Fruit fly (Drosophila melanogaster) whole organism, embryonic: ENCODE measurements around the gene CG17652.

Experiments used
- CG10979 ChIP-seq: fragments of 200-800 bp; sonication (Bioruptor generic); optimal IDR thresholded peaks from 2 replicates; lab custom pipeline; 2018; ENCODE audit warnings: missing biosample characterization, mild to moderate bottlenecking, missing genetic modification characterization, moderate library complexity
- CG12942 ChIP-seq: fragments of 200-800 bp; sonication (Bioruptor generic); optimal IDR thresholded peaks from 3 replicates; lab custom pipeline; 2016; ENCODE audit warnings: missing biosample characterization, missing genetic modification characterization
- CG13123 ChIP-seq: fragments of 200-800 bp; sonication (Bioruptor generic); optimal IDR thresholded peaks from 2 replicates; lab custom pipeline; 2016; ENCODE audit warnings: missing biosample characterization, missing genetic modification characterization
- CG13775 ChIP-seq: fragments of 200-800 bp; sonication (Bioruptor generic); optimal IDR thresholded peaks from 3 replicates; lab custom pipeline; 2017; ENCODE audit warnings: missing biosample characterization, mild to moderate bottlenecking, missing genetic modification characterization
- CG14710 ChIP-seq: fragments of 200-800 bp; sonication (Bioruptor generic); optimal IDR thresholded peaks from 3 replicates; lab custom pipeline; 2019; ENCODE audit warnings: missing biosample characterization, mild to moderate bottlenecking, missing genetic modification characterization, moderate library complexity
- CG17186 ChIP-seq: fragments of 200-800 bp; sonication (Bioruptor generic); optimal IDR thresholded peaks from 3 replicates; lab custom pipeline; 2017; ENCODE audit warnings: missing biosample characterization, missing genetic modification reagents, missing genetic modification characterization
- CG18619 ChIP-seq: fragments of 200-800 bp; sonication (Bioruptor generic); optimal IDR thresholded peaks from 3 replicates; lab custom pipeline; 2017; ENCODE audit warnings: missing biosample characterization, mild to moderate bottlenecking, missing genetic modification characterization
- CG30431 ChIP-seq: fragments of 200-800 bp; sonication (Bioruptor generic); optimal IDR thresholded peaks from 2 replicates; lab custom pipeline; 2017; ENCODE audit warnings: missing biosample characterization, missing genetic modification characterization
- CG3407 ChIP-seq: fragments of 200-800 bp; sonication (Bioruptor generic); optimal IDR thresholded peaks from 2 replicates; lab custom pipeline; 2018; ENCODE audit warnings: missing biosample characterization, mild to moderate bottlenecking, missing genetic modification characterization
- CG34422 ChIP-seq: fragments of 200-800 bp; sonication (Bioruptor generic); IDR thresholded peaks from 3 replicates; pipeline ENCODE4 v1.3.6; 2022; ENCODE audit warnings: missing biosample characterization, missing genetic modification characterization
- CG42726 ChIP-seq: fragments of 200-800 bp; sonication (Bioruptor generic); IDR thresholded peaks from 2 replicates; pipeline ENCODE4 v1.3.6; 2022; ENCODE audit warnings: missing biosample characterization, missing genetic modification characterization; ENCODE audit not compliant: partially characterized antibody
- CG6272 ChIP-seq: fragments of 200-800 bp; sonication (Bioruptor generic); IDR thresholded peaks from 2 replicates; pipeline ENCODE4 v1.3.6; 2022; ENCODE audit warnings: missing biosample characterization, missing genetic modification characterization
- CG6689 ChIP-seq: fragments of 200-800 bp; sonication (Bioruptor generic); IDR thresholded peaks from 2 replicates; pipeline ENCODE4 v1.3.6; 2022; ENCODE audit warnings: missing biosample characterization, missing genetic modification characterization
- CG6765 ChIP-seq: fragments of 200-800 bp; sonication (Bioruptor generic); optimal IDR thresholded peaks from 3 replicates; lab custom pipeline; 2017; ENCODE audit warnings: missing biosample characterization, mild to moderate bottlenecking, missing genetic modification characterization
- CG7839 ChIP-seq: fragments of 200-800 bp; sonication (Bioruptor generic); optimal IDR thresholded peaks from 3 replicates; lab custom pipeline; 2018; ENCODE audit warnings: missing biosample characterization, mild to moderate bottlenecking, missing genetic modification characterization, moderate library complexity
- CG8281 ChIP-seq: fragments of 200-800 bp; sonication (Bioruptor generic); optimal IDR thresholded peaks from 2 replicates; lab custom pipeline; 2018; ENCODE audit warnings: missing biosample characterization, mild to moderate bottlenecking, missing genetic modification characterization, moderate library complexity
- CG8478 ChIP-seq: fragments of >200 bp; optimal IDR thresholded peaks from 2 replicates; lab custom pipeline; 2018
- CG8765 ChIP-seq: fragments of 200-800 bp; sonication (Bioruptor generic); IDR thresholded peaks from 2 replicates; pipeline ENCODE4 v1.3.6; 2022; ENCODE audit warnings: missing biosample characterization, missing genetic modification characterization
- Dp ChIP-seq: fragments of 200-800 bp; sonication (Bioruptor generic); optimal IDR thresholded peaks from 2 replicates; lab custom pipeline; 2018; ENCODE audit warnings: missing biosample characterization, mild to moderate bottlenecking, missing genetic modification characterization, moderate library complexity
- Fer2 ChIP-seq: fragments of 200-800 bp; sonication (Bioruptor generic); optimal IDR thresholded peaks from 2 replicates; lab custom pipeline; 2018; ENCODE audit warnings: missing biosample characterization, mild to moderate bottlenecking, missing genetic modification characterization, moderate library complexity
- HHEX ChIP-seq: fragments of 200-800 bp; sonication (Bioruptor generic); optimal IDR thresholded peaks from 3 replicates; lab custom pipeline; 2017; ENCODE audit warnings: missing biosample characterization, mild to moderate bottlenecking, missing genetic modification characterization, missing genetic modification reagents
- Hr39 ChIP-seq: fragments of >200 bp; optimal IDR thresholded peaks from 2 replicates; lab custom pipeline; 2017
- Jarid2 ChIP-seq: fragments of 200-800 bp; sonication (Bioruptor generic); optimal IDR thresholded peaks from 3 replicates; lab custom pipeline; 2017; ENCODE audit warnings: mild to moderate bottlenecking, missing biosample characterization, missing genetic modification reagents, missing genetic modification characterization
- Med ChIP-seq: fragments of 200-800 bp; sonication (Bioruptor generic); peaks from one replicate; lab custom pipeline; 2016; ENCODE audit warnings: missing biosample characterization, missing genetic modification characterization, mild to moderate bottlenecking, inconsistent platforms, moderate library complexity
- NC2β ChIP-seq: fragments of 200-800 bp; sonication (Bioruptor generic); optimal IDR thresholded peaks from 2 replicates; lab custom pipeline; 2016; ENCODE audit warnings: missing biosample characterization, missing genetic modification characterization
- Spps ChIP-seq: fragments of 200-800 bp; sonication (Bioruptor generic); optimal IDR thresholded peaks from 2 replicates; lab custom pipeline; 2018; ENCODE audit warnings: missing biosample characterization, mild to moderate bottlenecking, missing genetic modification characterization
- Sry-β ChIP-seq: fragments of 200-800 bp; sonication (Bioruptor generic); optimal IDR thresholded peaks from 2 replicates; lab custom pipeline; 2018; ENCODE audit warnings: missing biosample characterization, mild to moderate bottlenecking, missing genetic modification characterization, moderate library complexity
- Xbp1 ChIP-seq: fragments of 200-800 bp; sonication (Bioruptor generic); optimal IDR thresholded peaks from 3 replicates; lab custom pipeline; 2016; ENCODE audit warnings: missing biosample characterization, mild to moderate bottlenecking, missing genetic modification characterization
- YL-1 ChIP-seq: fragments of 200-800 bp; sonication (Bioruptor generic); optimal IDR thresholded peaks from 3 replicates; lab custom pipeline; 2017; ENCODE audit warnings: missing biosample characterization, mild to moderate bottlenecking, missing genetic modification characterization
- az2 ChIP-seq: fragments of 200-800 bp; sonication (Bioruptor generic); optimal IDR thresholded peaks from 3 replicates; lab custom pipeline; 2016; ENCODE audit warnings: missing biosample characterization, missing genetic modification characterization
- ci ChIP-seq: fragments of 200-800 bp; sonication (Bioruptor generic); IDR thresholded peaks from 3 replicates; pipeline ENCODE4 v1.3.6; 2022; ENCODE audit warnings: missing biosample characterization, missing genetic modification characterization
- corto ChIP-seq: fragments of 200-800 bp; sonication (Bioruptor generic); optimal IDR thresholded peaks from 2 replicates; lab custom pipeline; 2016; ENCODE audit warnings: missing biosample characterization, mild to moderate bottlenecking, missing genetic modification characterization, moderate library complexity
- danr ChIP-seq: fragments of 200-800 bp; sonication (Bioruptor generic); IDR thresholded peaks from 2 replicates; pipeline ENCODE4 v1.3.6; 2022; ENCODE audit warnings: missing biosample characterization, missing genetic modification characterization
- dm ChIP-seq: fragments of 200-800 bp; sonication (Bioruptor generic); optimal IDR thresholded peaks from 3 replicates; lab custom pipeline; 2016; ENCODE audit warnings: missing biosample characterization, missing genetic modification characterization
- dpn ChIP-seq, 2 experiments: fragments of 200-800 bp; sonication (Bioruptor generic); optimal IDR thresholded peaks; 3 replicates each; lab custom pipeline; 2016; ENCODE audit warnings: missing biosample characterization in 2 of 2, missing genetic modification characterization in 2 of 2
- dysf ChIP-seq: fragments of 200-800 bp; sonication (Bioruptor generic); IDR thresholded peaks from 3 replicates; pipeline ENCODE4 v1.3.6; 2022; ENCODE audit warnings: missing biosample characterization, missing genetic modification characterization
- ewg ChIP-seq: fragments of 200-800 bp; sonication (Bioruptor generic); optimal IDR thresholded peaks from 3 replicates; lab custom pipeline; 2017; ENCODE audit warnings: mild to moderate bottlenecking, missing biosample characterization, missing genetic modification reagents, missing genetic modification characterization
- fu2 ChIP-seq: fragments of 200-800 bp; sonication (Bioruptor generic); optimal IDR thresholded peaks from 2 replicates; lab custom pipeline; 2016; ENCODE audit warnings: missing biosample characterization, missing genetic modification characterization
- gcm ChIP-seq: fragments of 200-800 bp; sonication (Bioruptor generic); optimal IDR thresholded peaks from 2 replicates; lab custom pipeline; 2019; ENCODE audit warnings: missing biosample characterization, mild to moderate bottlenecking, missing genetic modification characterization, moderate library complexity
- gsb ChIP-seq: fragments of 200-800 bp; sonication (Bioruptor generic); IDR thresholded peaks from 2 replicates; pipeline ENCODE4 v1.3.6; 2022; ENCODE audit warnings: missing biosample characterization, missing genetic modification characterization
- gt ChIP-seq: fragments of 200-800 bp; sonication (Bioruptor generic); IDR thresholded peaks from 2 replicates; pipeline ENCODE4 v1.3.6; 2022; ENCODE audit warnings: missing biosample characterization, missing genetic modification characterization
- h ChIP-seq: fragments of >200 bp; optimal IDR thresholded peaks from 2 replicates; lab custom pipeline; 2017
- lilli ChIP-seq: fragments of 200-800 bp; sonication (Bioruptor generic); optimal IDR thresholded peaks from 3 replicates; lab custom pipeline; 2016; ENCODE audit warnings: missing biosample characterization, missing genetic modification characterization
- nerfin-2 ChIP-seq: fragments of 200-800 bp; sonication (Bioruptor generic); IDR thresholded peaks from 2 replicates; pipeline ENCODE4 v1.3.6; 2022; ENCODE audit warnings: missing biosample characterization, missing genetic modification characterization; ENCODE audit not compliant: partially characterized antibody
- org-1 ChIP-seq: fragments of 200-800 bp; sonication (Bioruptor generic); optimal IDR thresholded peaks from 2 replicates; lab custom pipeline; 2017; ENCODE audit warnings: missing biosample characterization, missing genetic modification characterization
- pum ChIP-seq: fragments of 200-800 bp; sonication (Bioruptor generic); optimal IDR thresholded peaks from 2 replicates; lab custom pipeline; 2016; ENCODE audit warnings: missing biosample characterization, missing genetic modification characterization
- shn ChIP-seq: fragments of 200-800 bp; sonication (Bioruptor generic); optimal IDR thresholded peaks from 3 replicates; lab custom pipeline; 2016; ENCODE audit warnings: missing biosample characterization, missing genetic modification characterization
- sqz ChIP-seq: fragments of 200-800 bp; sonication (Bioruptor generic); optimal IDR thresholded peaks from 3 replicates; lab custom pipeline; 2018; ENCODE audit warnings: missing biosample characterization, mild to moderate bottlenecking, missing genetic modification characterization
- tll ChIP-seq, 2 experiments: fragments of 200-800 bp in 1 of 2; fragments of >200 bp in 1 of 2; sonication (Bioruptor generic) in 1 of 2; optimal IDR thresholded peaks; 2 replicates each; lab custom pipeline; 2017 to 2019; ENCODE audit warnings: missing biosample characterization in 2 of 2, missing genetic modification characterization in 2 of 2, mild to moderate bottlenecking in 1 of 2, moderate library complexity in 1 of 2
- tna ChIP-seq: fragments of 200-800 bp; sonication (Bioruptor generic); IDR thresholded peaks from 2 replicates; pipeline ENCODE4 v1.3.6; 2022; ENCODE audit warnings: missing biosample characterization, missing genetic modification characterization; ENCODE audit not compliant: partially characterized antibody
- trem ChIP-seq: fragments of 200-800 bp; optimal IDR thresholded peaks from 3 replicates; lab custom pipeline; 2019; ENCODE audit warnings: missing biosample characterization, mild to moderate bottlenecking, missing genetic modification characterization, moderate library complexity
- wek ChIP-seq: fragments of 200-800 bp; sonication (Bioruptor generic); optimal IDR thresholded peaks from 3 replicates; lab custom pipeline; 2018; ENCODE audit warnings: missing biosample characterization, mild to moderate bottlenecking, missing genetic modification characterization, moderate library complexity
- yki ChIP-seq: fragments of >200 bp; optimal IDR thresholded peaks from 3 replicates; lab custom pipeline; 2018

The CG17652 gene

dm6 chr2L:1728620-1728944 lies 3.6 kb downstream of the CG17652 start, which contains the start of gene Rrp40:
TSS of gene Rrp40 (plus strand) at chr2L:1728732.
- TF ChIP-seq Jarid2 (no peak), danr (GFP tag; lab: Robert Waterston, UW) (no peak), tna (GFP tag; lab: Robert Waterston, UW) (no peak), CG12942 (no peak), Xbp1 (GFP tag; lab: Kevin White, UChicago) (no peak), CG7839 (tag; lab: Kevin White, UChicago) (no peak), trem (peak; percentile 14), gcm (no peak), CG3407 (GFP tag; lab: Kevin White, UChicago) (no peak), yki (lab: Kevin White, UChicago) (no peak), CG17186 (peak; percentile 38), shn (no peak), CG18619 (GFP tag; lab: Kevin White, UChicago) (no peak), CG34422 (GFP tag; lab: Robert Waterston, UW) (peak; percentile 38; the same call in 1 of the 3 replicates), HHEX (GFP tag; lab: Kevin White, UChicago) (no peak), Spps (tag; lab: Kevin White, UChicago) (no peak), CG6765 (GFP tag; lab: Kevin White, UChicago) (no peak), dysf (no peak), CG14710 (tag; lab: Kevin White, UChicago) (peak; percentile 4), CG8281 (tag; lab: Kevin White, UChicago) (no peak), YL-1 (GFP tag; lab: Kevin White, UChicago) (no peak), Fer2 (tag; lab: Kevin White, UChicago) (no peak), Med (GFP tag; lab: Kevin White, UChicago) (peak; percentile 80), fu2 (GFP tag; lab: Kevin White, UChicago) (no peak), org-1 (GFP tag; lab: Kevin White, UChicago) (no peak), CG30431 (no peak), CG8478 (lab: Kevin White, UChicago) (no peak), CG42726 (no peak), corto (GFP tag; lab: Kevin White, UChicago) (no peak), nerfin-2 (GFP tag; lab: Robert Waterston, UW) (no peak), lilli (GFP tag; lab: Kevin White, UChicago) (no peak), NC2β (GFP tag; lab: Kevin White, UChicago) (no peak), sqz (GFP tag; lab: Kevin White, UChicago) (no peak), Hr39 (lab: Kevin White, UChicago) (no peak), Sry-β (GFP tag; lab: Kevin White, UChicago) (no peak), CG13123 (GFP tag; lab: Kevin White, UChicago) (no peak), az2 (no peak), wek (no peak), gt (no peak), pum (GFP tag; lab: Kevin White, UChicago) (no peak), h (lab: Kevin White, UChicago) (no peak), CG8765 (GFP tag; lab: Robert Waterston, UW) (no peak), dm (peak; percentile 66), CG13775 (GFP tag; lab: Kevin White, UChicago) (no peak), CG6689 (GFP tag; lab: Robert Waterston, UW) (no peak), dpn (GFP tag; optimal IDR thresholded peaks at IDR 0.05; lab: Kevin White, UChicago) (no peak), gsb (no peak), ci (GFP tag; lab: Robert Waterston, UW) (no peak), ewg (no peak), tll (GFP tag; optimal IDR thresholded peaks at IDR 0.05; lab: Kevin White, UChicago) (peak in 1 of 2 experiments; percentile 54), CG10979 (tag; lab: Kevin White, UChicago) (no peak), Dp (GFP tag; lab: Kevin White, UChicago) (peak; percentile 82), CG6272 (no peak)
